Worm (Caenorhabditis elegans) whole organism, early embryonic: ENCODE data around the gene emb-4.

Source experiments
- F13C5.2 ChIP-seq: sonication (generic microtip); optimal IDR thresholded peaks from 2 replicates; lab custom pipeline; 2017; ENCODE audit warnings: mild to moderate bottlenecking, missing genetic modification characterization, inconsistent platforms, missing compliant biosample characterization
- aly-1 ChIP-seq: sonication (generic microtip); optimal IDR thresholded peaks from 2 replicates; lab custom pipeline; 2016; ENCODE audit warnings: missing genetic modification characterization, missing compliant biosample characterization
- ama-1 ChIP-seq: fragments of 150-350 bp; optimal IDR thresholded peaks from 2 replicates; lab custom pipeline; 2014
- ceh-13 ChIP-seq: fragments of 200-800 bp; sonication (Bioruptor generic); optimal IDR thresholded peaks from 2 replicates; lab custom pipeline; 2018; ENCODE audit warnings: mild to moderate bottlenecking, missing genetic modification characterization, missing compliant biosample characterization
- ceh-36 ChIP-seq: sonication (generic microtip); optimal IDR thresholded peaks from 2 replicates; lab custom pipeline; 2016; ENCODE audit warnings: missing genetic modification characterization, inconsistent platforms, missing compliant biosample characterization
- flt-1 ChIP-seq: fragments of 200-800 bp; sonication (Bioruptor generic); IDR thresholded peaks from 2 replicates; pipeline ENCODE4 v1.3.6; 2022; ENCODE audit warnings: missing genetic modification characterization, missing compliant biosample characterization
- hmg-4 ChIP-seq: fragments of 200-800 bp; sonication (Bioruptor generic); optimal IDR thresholded peaks from 2 replicates; lab custom pipeline; 2018; ENCODE audit warnings: mild to moderate bottlenecking, missing genetic modification characterization, missing compliant biosample characterization
- hnd-1 ChIP-seq: sonication (generic microtip); optimal IDR thresholded peaks from 2 replicates; lab custom pipeline; 2016; ENCODE audit warnings: missing genetic modification characterization, missing compliant biosample characterization
- tbx-11 ChIP-seq: fragments of 200-800 bp; sonication (Bioruptor generic); IDR thresholded peaks from 2 replicates; pipeline ENCODE4 v1.3.6; 2022; ENCODE audit warnings: missing genetic modification characterization, missing compliant biosample characterization
- tbx-37 ChIP-seq: fragments of 200-800 bp; sonication (Bioruptor generic); conservative IDR thresholded peaks from 2 replicates; pipeline ENCODE4 v1.3.6; 2022; ENCODE audit warnings: missing genetic modification reagents, missing genetic modification characterization, missing compliant biosample characterization
- tra-4 ChIP-seq: sonication (generic microtip); optimal IDR thresholded peaks from 2 replicates; lab custom pipeline; 2017; ENCODE audit warnings: missing genetic modification characterization, missing compliant biosample characterization

DNA sequence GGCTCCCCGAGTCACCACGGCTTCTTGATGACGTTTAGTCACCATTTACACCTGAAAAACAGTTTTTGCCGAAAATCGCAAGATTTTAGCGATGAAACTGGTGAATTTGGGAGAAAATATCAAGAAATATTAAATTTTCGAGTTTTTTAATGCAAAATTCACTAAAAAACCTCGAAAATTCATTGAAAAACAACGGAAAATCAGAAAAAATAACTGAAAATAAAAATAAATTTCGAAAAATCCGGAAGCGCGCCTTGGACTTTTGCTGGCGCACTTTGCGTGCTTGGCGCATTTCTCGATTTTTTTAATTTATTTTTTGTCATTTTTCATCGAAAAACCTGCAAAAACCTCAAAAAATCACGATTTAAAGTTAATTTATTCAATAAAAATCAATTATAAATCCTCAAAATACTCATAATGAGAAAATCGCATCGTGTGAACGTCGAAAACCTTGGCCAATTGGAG lies at the start of gene emb-4:
- no peak for TF ChIP-seq hmg-4 (GFP tag; lab: Kevin White, UChicago)
- no peak for TF ChIP-seq ama-1 (lab: Kevin White, UChicago)
- no peak for TF ChIP-seq hnd-1 (tag; lab: Kevin White, UChicago)
- TF ChIP-seq tbx-37 (GFP tag; lab: Robert Waterston, UW): no peak
- TF ChIP-seq tra-4 (tag; lab: Kevin White, UChicago): no peak
- no peak for TF ChIP-seq ceh-13
- TF ChIP-seq aly-1 (tag; lab: Kevin White, UChicago): no peak
- no peak for TF ChIP-seq flt-1 (GFP tag; lab: Robert Waterston, UW)
- no peak for TF ChIP-seq ceh-36
- no peak for TF ChIP-seq tbx-11 (GFP tag; lab: Robert Waterston, UW)
- no peak for TF ChIP-seq F13C5.2
